Worm (Caenorhabditis elegans): ENCODE measurements around the gene F21A3.3.

The F21A3.3 gene

DNA sequence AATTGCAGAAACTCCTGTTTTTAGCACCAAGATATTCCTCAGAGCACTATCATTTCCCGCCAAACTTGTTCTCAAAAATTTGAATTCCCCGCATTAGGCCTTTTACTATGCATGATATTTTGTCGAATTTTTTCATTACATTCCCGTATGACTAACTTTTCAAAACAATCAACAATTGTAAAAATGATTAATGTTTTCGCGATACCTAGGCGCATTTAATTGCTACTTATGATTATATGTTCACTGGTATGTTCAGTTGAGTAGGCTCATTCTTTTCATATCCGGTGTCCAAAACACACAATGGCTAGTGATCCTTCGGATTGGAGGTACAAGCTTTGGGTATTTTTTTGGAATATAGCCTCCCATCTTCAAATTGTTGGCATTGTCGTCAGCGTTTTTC is 29.7 kb upstream of the F21A3.3 start, which contains the start of gene srw-21:
Gene srw-21 (plus strand): TSS at position 301 of the 400 bp plus-strand sequence.
- TF ChIP-seq lir-3 (tag; optimal IDR thresholded peaks at IDR 0.05; ENCODE audit: poor library complexity) (no peak), unc-62 (GFP tag; optimal IDR thresholded peaks at IDR 0.05) (no peak), nhr-71 (tag; optimal IDR thresholded peaks at IDR 0.05) (no peak), unc-30 (tag; optimal IDR thresholded peaks at IDR 0.05) (no peak), lin-35 (GFP tag; optimal IDR thresholded peaks at IDR 0.05) (no peak), unc-98 (GFP tag; IDR thresholded peaks at IDR 0.05) (no peak), mab-9 (GFP tag; IDR thresholded peaks at IDR 0.05) (no peak), sup-37 (GFP tag; optimal IDR thresholded peaks at IDR 0.05) (no peak)

DNA sequence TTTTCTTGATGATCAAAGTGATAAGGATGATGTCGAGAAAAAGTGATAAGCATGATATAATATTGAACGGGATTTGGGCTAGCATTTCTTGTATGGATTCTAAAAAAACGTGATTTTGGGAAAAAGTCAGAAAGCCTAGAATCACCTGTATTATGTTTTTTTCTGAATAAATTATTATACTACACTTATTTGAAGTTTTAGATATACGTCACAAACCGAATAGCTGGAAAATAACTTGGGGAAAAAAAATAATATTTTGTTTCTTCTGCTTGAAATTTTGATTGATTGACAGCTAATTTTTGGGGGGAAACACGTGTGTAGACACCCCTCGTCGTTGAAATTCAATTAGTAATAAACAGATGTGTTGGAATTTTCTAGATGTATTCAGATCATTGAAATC is 25.0 kb upstream of the F21A3.3 start, which contains the start of gene str-264:
Gene str-264 (minus strand): TSS at position 101 of the 400 bp plus-strand sequence.
- TF ChIP-seq xbp-1 (tag; optimal IDR thresholded peaks at IDR 0.05) (no peak), skn-1 (tag; optimal IDR thresholded peaks at IDR 0.05) (no peak), Y116A8C.19 (tag; optimal IDR thresholded peaks at IDR 0.05; ENCODE audit: borderline replicate concordance) (no peak), fos-1 (tag; optimal IDR thresholded peaks at IDR 0.05) (no peak), C34B4.2 (tag; optimal IDR thresholded peaks at IDR 0.05) (no peak), ceh-88 (GFP tag; IDR thresholded peaks at IDR 0.05) (no peak)

DNA sequence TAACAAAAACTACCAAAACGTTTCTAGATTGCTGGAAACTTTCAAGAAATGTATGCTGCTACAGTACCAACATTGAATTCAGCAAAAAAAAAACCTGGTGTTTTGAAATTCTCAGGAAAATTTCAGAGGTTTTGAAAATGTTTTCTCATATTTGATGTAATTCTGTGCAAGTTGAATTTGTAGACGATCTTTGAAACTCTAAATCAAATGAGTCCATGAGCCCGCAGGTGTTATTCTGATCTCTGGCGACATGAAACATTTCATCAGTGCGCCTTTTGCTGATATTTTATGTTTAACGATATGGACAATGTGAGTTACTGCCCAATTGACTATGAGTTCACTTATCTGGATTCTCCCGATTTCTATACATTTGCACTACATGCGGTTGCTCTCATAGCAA is 23.8 kb upstream of the F21A3.3 start, which contains the start of gene srh-218:
Gene srh-218 (plus strand): TSS at position 301 of the 400 bp plus-strand sequence.
- TF ChIP-seq rnt-1 (tag; optimal IDR thresholded peaks at IDR 0.05): no peak
- TF ChIP-seq nhr-76 (tag; optimal IDR thresholded peaks at IDR 0.05): no peak

ce11 chrV:15495169-15495568 is 22.3 kb upstream of the F21A3.3 start, which contains the start of gene srh-219:
TSS of gene srh-219 (plus strand) at chrV:15495469.
- no peak for TF ChIP-seq ceh-90 (tag; optimal IDR thresholded peaks at IDR 0.05)
- TF ChIP-seq efl-1 (optimal IDR thresholded peaks at IDR 0.05): no peak
- peak in 1 of 2 experiments; percentile 48 for TF ChIP-seq efl-1 (GFP tag; optimal IDR thresholded peaks at IDR 0.05 in 1 of 2)

DNA sequence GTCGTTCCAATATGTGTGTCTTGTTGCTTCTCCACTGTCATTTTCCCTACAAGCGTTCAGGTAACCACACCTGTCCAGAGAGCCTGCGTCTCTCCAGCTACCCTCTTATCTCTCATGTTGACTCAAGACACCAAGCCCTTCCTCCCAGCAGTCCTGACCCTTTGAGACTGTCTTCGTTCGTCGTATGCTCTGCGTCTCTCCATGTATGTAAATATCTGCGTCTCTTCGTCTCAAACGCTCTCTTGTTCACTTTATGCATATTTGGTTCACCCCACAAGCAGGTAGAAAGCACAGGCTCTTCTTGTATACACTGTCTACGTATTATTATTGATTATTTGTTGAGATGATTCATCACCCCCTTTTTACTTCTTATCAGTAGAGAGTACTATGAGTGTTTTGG is 19.8 kb upstream of the F21A3.3 start:
- TF ChIP-seq unc-130 (tag; optimal IDR thresholded peaks at IDR 0.05) (no peak), ztf-11 (tag; optimal IDR thresholded peaks at IDR 0.05) (no peak), ets-5 (GFP tag; IDR thresholded peaks at IDR 0.05) (no peak), unc-86 (tag; optimal IDR thresholded peaks at IDR 0.05) (no peak), zag-1 (tag; optimal IDR thresholded peaks at IDR 0.05) (no peak), C34B4.2 (tag; optimal IDR thresholded peaks at IDR 0.05) (no peak), unc-30 (tag; optimal IDR thresholded peaks at IDR 0.05) (no peak), tbx-2 (tag; optimal IDR thresholded peaks at IDR 0.05) (peak; percentile 19), efl-1 (optimal IDR thresholded peaks at IDR 0.05) (peak; percentile 20 to 48), efl-1 (GFP tag; optimal IDR thresholded peaks at IDR 0.05 in 1 of 2) (no peak), zip-4 (GFP tag; optimal IDR thresholded peaks at IDR 0.05) (no peak), alr-1 (tag; optimal IDR thresholded peaks at IDR 0.05; ENCODE audit: borderline replicate concordance) (no peak), rnt-1 (tag; optimal IDR thresholded peaks at IDR 0.05) (no peak), F16B12.6 (tag; optimal IDR thresholded peaks at IDR 0.05) (no peak), nhr-77 (tag; optimal IDR thresholded peaks at IDR 0.05) (peak; percentile 21), nhr-90 (tag; optimal IDR thresholded peaks at IDR 0.05; ENCODE audit: poor library complexity) (peak; percentile 48), isw-1 (GFP tag; IDR thresholded peaks at IDR 0.05) (no peak), elt-3 (tag; optimal IDR thresholded peaks at IDR 0.05) (no peak), ceh-82 (tag; optimal IDR thresholded peaks at IDR 0.05) (no peak), elt-2 (tag; optimal IDR thresholded peaks at IDR 0.05) (peak; percentile 88), mdl-1 (tag; optimal IDR thresholded peaks at IDR 0.05) (peak in 1 of 2 experiments; percentile 18), ceh-88 (GFP tag; IDR thresholded peaks at IDR 0.05) (no peak), sox-4 (tag; optimal IDR thresholded peaks at IDR 0.05) (no peak), lin-39 (tag; optimal IDR thresholded peaks at IDR 0.05) (no peak), efl-3 (GFP tag; optimal IDR thresholded peaks at IDR 0.05) (no peak), nhr-84 (tag; optimal IDR thresholded peaks at IDR 0.05) (no peak), irx-1 (tag; optimal IDR thresholded peaks at IDR 0.05) (no peak), tlp-1 (tag; optimal IDR thresholded peaks at IDR 0.05) (no peak), pag-3 (tag; optimal IDR thresholded peaks at IDR 0.05; ENCODE audit: borderline replicate concordance, insufficient read depth) (no peak), unc-98 (GFP tag; IDR thresholded peaks at IDR 0.05) (no peak), ceh-63 (GFP tag; optimal IDR thresholded peaks at IDR 0.05) (no peak), swsn-7 (tag; optimal IDR thresholded peaks at IDR 0.05) (peak; percentile 30), unc-62 (GFP tag; optimal IDR thresholded peaks at IDR 0.05) (no peak)
